Fruit fly (Drosophila melanogaster) whole organism, embryonic: ENCODE results near the gene CG33269.

Experiments used
- ATbp ChIP-seq: fragments of 200-800 bp; sonication (Bioruptor generic); optimal IDR thresholded peaks from 2 replicates; lab custom pipeline; 2017; ENCODE audit warnings: missing biosample characterization, mild to moderate bottlenecking, missing genetic modification characterization, missing genetic modification reagents
- CG10462 ChIP-seq: fragments of 200-800 bp; sonication (Bioruptor generic); optimal IDR thresholded peaks from 2 replicates; lab custom pipeline; 2016; ENCODE audit warnings: missing biosample characterization, missing genetic modification characterization
- CG10543 ChIP-seq: fragments of 200-800 bp; sonication (Bioruptor generic); optimal IDR thresholded peaks from 3 replicates; lab custom pipeline; 2017; ENCODE audit warnings: missing biosample characterization, mild to moderate bottlenecking, missing genetic modification characterization, moderate library complexity
- CG12219 ChIP-seq: fragments of 200-800 bp; sonication (Bioruptor generic); optimal IDR thresholded peaks from 3 replicates; lab custom pipeline; 2018; ENCODE audit warnings: missing biosample characterization, mild to moderate bottlenecking, missing genetic modification characterization
- CG1233 ChIP-seq: fragments of 200-800 bp; sonication (Bioruptor generic); optimal IDR thresholded peaks from 4 replicates; lab custom pipeline; 2018; ENCODE audit warnings: missing biosample characterization, mild to moderate bottlenecking, missing genetic modification characterization
- CG12769 ChIP-seq: fragments of 200-800 bp; sonication (Bioruptor generic); optimal IDR thresholded peaks from 2 replicates; lab custom pipeline; 2019; ENCODE audit warnings: missing biosample characterization, mild to moderate bottlenecking, missing genetic modification characterization, moderate library complexity
- CG13123 ChIP-seq: fragments of 200-800 bp; sonication (Bioruptor generic); optimal IDR thresholded peaks from 2 replicates; lab custom pipeline; 2016; ENCODE audit warnings: missing biosample characterization, missing genetic modification characterization
- CG2120 ChIP-seq: fragments of 200-800 bp; sonication (Bioruptor generic); optimal IDR thresholded peaks from 3 replicates; lab custom pipeline; 2016; ENCODE audit warnings: missing biosample characterization, missing genetic modification characterization
- CG2678 ChIP-seq: fragments of 200-800 bp; sonication (Bioruptor generic); optimal IDR thresholded peaks from 3 replicates; lab custom pipeline; 2019; ENCODE audit warnings: missing biosample characterization, mild to moderate bottlenecking, missing genetic modification characterization, moderate library complexity
- CG2875 ChIP-seq: fragments of 200-800 bp; sonication (Bioruptor generic); optimal IDR thresholded peaks from 2 replicates; lab custom pipeline; 2017; ENCODE audit warnings: missing biosample characterization, mild to moderate bottlenecking, missing genetic modification characterization, missing genetic modification reagents
- CG32532 ChIP-seq: fragments of 200-800 bp; sonication (Bioruptor generic); IDR thresholded peaks from 2 replicates; pipeline ENCODE4 v1.3.6; 2022; ENCODE audit warnings: missing biosample characterization, missing genetic modification characterization
- CG9876 ChIP-seq: fragments of 200-800 bp; sonication (Bioruptor generic); optimal IDR thresholded peaks from 2 replicates; lab custom pipeline; 2016; ENCODE audit warnings: missing biosample characterization, missing genetic modification characterization
- Dfd ChIP-seq, 2 experiments: fragments of >200 bp; optimal IDR thresholded peaks; 2 replicates each; lab custom pipeline; 2017; ENCODE audit warnings: missing biosample characterization in 2 of 2, missing genetic modification characterization in 2 of 2
- HLHmδ ChIP-seq: fragments of 200-800 bp; sonication (Bioruptor generic); optimal IDR thresholded peaks from 2 replicates; lab custom pipeline; 2018; ENCODE audit warnings: missing biosample characterization, mild to moderate bottlenecking, missing genetic modification characterization, moderate library complexity
- Hmr ChIP-seq: fragments of 200-800 bp; sonication (Bioruptor generic); optimal IDR thresholded peaks from 3 replicates; lab custom pipeline; 2017; ENCODE audit warnings: mild to moderate bottlenecking, missing biosample characterization, missing genetic modification reagents, missing genetic modification characterization
- Hr39 ChIP-seq: fragments of >200 bp; optimal IDR thresholded peaks from 2 replicates; lab custom pipeline; 2017
- Jarid2 ChIP-seq: fragments of 200-800 bp; sonication (Bioruptor generic); optimal IDR thresholded peaks from 3 replicates; lab custom pipeline; 2017; ENCODE audit warnings: mild to moderate bottlenecking, missing biosample characterization, missing genetic modification reagents, missing genetic modification characterization
- MESR4 ChIP-seq: fragments of 200-800 bp; sonication (Bioruptor generic); optimal IDR thresholded peaks from 2 replicates; lab custom pipeline; 2018; ENCODE audit warnings: missing biosample characterization, mild to moderate bottlenecking, missing genetic modification characterization, moderate library complexity
- Med ChIP-seq: fragments of 200-800 bp; sonication (Bioruptor generic); peaks from one replicate; lab custom pipeline; 2016; ENCODE audit warnings: missing biosample characterization, missing genetic modification characterization, mild to moderate bottlenecking, inconsistent platforms, moderate library complexity
- Meics ChIP-seq: fragments of 200-800 bp; sonication (Bioruptor generic); optimal IDR thresholded peaks from 2 replicates; lab custom pipeline; 2017; ENCODE audit warnings: missing biosample characterization, mild to moderate bottlenecking, missing genetic modification characterization
- Mes4 ChIP-seq: fragments of 200-800 bp; sonication (Bioruptor generic); optimal IDR thresholded peaks from 2 replicates; lab custom pipeline; 2016; ENCODE audit warnings: missing biosample characterization, missing genetic modification characterization
- Rfx ChIP-seq: fragments of 200-800 bp; sonication (Bioruptor generic); IDR thresholded peaks from 2 replicates; pipeline ENCODE4 v1.3.6; 2022; ENCODE audit warnings: missing biosample characterization, missing genetic modification characterization
- cato ChIP-seq: fragments of 200-800 bp; sonication (Bioruptor generic); optimal IDR thresholded peaks from 2 replicates; lab custom pipeline; 2016; ENCODE audit warnings: missing biosample characterization, missing genetic modification characterization, borderline replicate concordance
- chinmo ChIP-seq: fragments of 200-800 bp; sonication (Bioruptor generic); IDR thresholded peaks from 4 replicates; pipeline ENCODE4 v1.3.6; 2022; ENCODE audit warnings: missing biosample characterization, missing genetic modification characterization; ENCODE audit not compliant: partially characterized antibody
- ci ChIP-seq: fragments of 200-800 bp; sonication (Bioruptor generic); IDR thresholded peaks from 3 replicates; pipeline ENCODE4 v1.3.6; 2022; ENCODE audit warnings: missing biosample characterization, missing genetic modification characterization
- dimm ChIP-seq: fragments of 200-800 bp; sonication (Bioruptor generic); IDR thresholded peaks from 2 replicates; pipeline ENCODE4 v1.3.6; 2022; ENCODE audit warnings: missing biosample characterization, missing genetic modification characterization
- dysf ChIP-seq: fragments of 200-800 bp; sonication (Bioruptor generic); IDR thresholded peaks from 3 replicates; pipeline ENCODE4 v1.3.6; 2022; ENCODE audit warnings: missing biosample characterization, missing genetic modification characterization
- exex ChIP-seq: fragments of 200-800 bp; sonication (Bioruptor generic); optimal IDR thresholded peaks from 4 replicates; lab custom pipeline; 2018; ENCODE audit warnings: missing biosample characterization, mild to moderate bottlenecking, missing genetic modification characterization, moderate library complexity
- gem ChIP-seq: fragments of 200-800 bp; sonication (Bioruptor generic); optimal IDR thresholded peaks from 2 replicates; lab custom pipeline; 2019; ENCODE audit warnings: missing biosample characterization, mild to moderate bottlenecking, missing genetic modification characterization, moderate library complexity
- grau ChIP-seq: fragments of 200-800 bp; optimal IDR thresholded peaks from 3 replicates; lab custom pipeline; 2019; ENCODE audit warnings: missing biosample characterization, mild to moderate bottlenecking, missing genetic modification characterization, moderate library complexity
- hkb ChIP-seq, 2 experiments: fragments of 200-800 bp in 1 of 2; fragments of >200 bp in 1 of 2; sonication (Bioruptor generic) in 1 of 2; IDR thresholded peaks in 1 of 2; optimal IDR thresholded peaks in 1 of 2; 2 replicates each; pipeline versions ENCODE4 v1.3.6 to Lab custom; 2017 to 2022; ENCODE audit warnings: missing biosample characterization in 1 of 2, missing genetic modification characterization in 1 of 2
- sd ChIP-seq: fragments of 200-800 bp; sonication (Bioruptor generic); optimal IDR thresholded peaks from 3 replicates; lab custom pipeline; 2018; ENCODE audit warnings: missing biosample characterization, mild to moderate bottlenecking, missing genetic modification characterization, moderate library complexity
- sens ChIP-seq: fragments of 200-800 bp; sonication (Bioruptor generic); peaks from one replicate; lab custom pipeline; 2016; ENCODE audit warnings: missing biosample characterization, missing genetic modification characterization
- slbo ChIP-seq: fragments of 200-800 bp; sonication (Bioruptor generic); IDR thresholded peaks from 2 replicates; pipeline ENCODE4 v1.3.6; 2022; ENCODE audit warnings: missing biosample characterization, missing genetic modification characterization
- tio ChIP-seq: fragments of 200-800 bp; sonication (Bioruptor generic); optimal IDR thresholded peaks from 2 replicates; lab custom pipeline; 2017; ENCODE audit warnings: missing biosample characterization, missing genetic modification characterization, inconsistent platforms

CG33269 gene

DNA sequence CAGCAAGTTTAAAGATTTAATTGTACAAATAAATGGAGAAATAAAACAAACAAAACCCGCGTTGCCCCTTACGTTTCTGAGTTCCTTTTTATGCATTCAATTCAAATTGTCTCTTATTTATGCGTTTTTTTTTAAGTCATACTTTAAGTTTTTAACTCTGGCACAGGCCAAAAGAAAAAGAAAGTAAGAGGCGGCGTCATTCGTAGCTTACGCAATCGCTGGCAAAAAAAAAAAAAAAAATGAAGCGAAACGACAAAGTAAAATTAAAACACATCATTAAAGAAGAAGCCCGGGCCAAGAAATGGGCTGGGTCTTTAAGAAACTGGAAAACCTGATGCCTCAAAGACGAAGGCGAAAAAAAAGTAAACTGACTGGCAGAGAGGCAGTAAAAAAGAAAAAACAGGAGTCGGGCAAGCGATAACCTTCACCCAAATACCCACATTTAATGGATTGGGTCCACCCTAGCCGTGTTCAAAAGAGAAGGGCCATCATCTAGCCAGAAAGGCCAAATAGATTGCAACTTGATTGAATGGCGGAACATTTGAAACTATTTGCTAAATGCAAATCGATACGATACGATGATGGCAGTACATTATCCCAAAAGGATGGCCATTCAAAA lies 38.2 kb downstream of the CG33269 start (continued):
- TF ChIP-seq CG9876 (GFP tag; lab: Kevin White, UChicago), result no peak
- TF ChIP-seq CG10462 (GFP tag; lab: Kevin White, UChicago), result no peak
- no peak for TF ChIP-seq HLHmδ
- 0 out of 2 replicates have a peak, but pooled peaks have one; percentile 34 for TF ChIP-seq CG32532 (GFP tag; lab: Robert Waterston, UW)
- no peak for TF ChIP-seq Hmr (GFP tag; lab: Kevin White, UChicago)
- no peak for TF ChIP-seq dimm (GFP tag; lab: Robert Waterston, UW)
- TF ChIP-seq Hr39 (lab: Kevin White, UChicago), result no peak
- no peak for TF ChIP-seq CG1233 (GFP tag; lab: Kevin White, UChicago)
- no peak for TF ChIP-seq CG2875 (GFP tag; lab: Kevin White, UChicago)
- TF ChIP-seq hkb (optimal IDR thresholded peaks at IDR 0.05; lab: Kevin White, UChicago), result no peak
- TF ChIP-seq hkb (GFP tag; IDR thresholded peaks at IDR 0.05; lab: Robert Waterston, UW), result 0 out of 2 replicates have a peak, but pooled peaks have one; percentile 20
- no peak for TF ChIP-seq Rfx (GFP tag; lab: Robert Waterston, UW)
- TF ChIP-seq tio (GFP tag; lab: Kevin White, UChicago), result peak; percentile 4
- no peak for TF ChIP-seq ATbp

- TF ChIP-seq Mes4 (GFP tag; lab: Kevin White, UChicago) (no peak), CG2678 (peak; percentile 16), sd (tag; lab: Kevin White, UChicago) (peak; percentile 10), sens (GFP tag; lab: Kevin White, UChicago) (peak; percentile 77), CG12219 (GFP tag; lab: Kevin White, UChicago) (no peak), cato (GFP tag; lab: Kevin White, UChicago) (no peak), Med (GFP tag; lab: Kevin White, UChicago) (peak; percentile 78), grau (peak; percentile 55), CG2120 (GFP tag; lab: Kevin White, UChicago) (peak; percentile 26), chinmo (GFP tag; lab: Robert Waterston, UW) (0 out of 4 replicates have a peak, but pooled peaks have one; percentile 40), Rfx (GFP tag; lab: Robert Waterston, UW) (0 out of 2 replicates have a peak, but pooled peaks have one; percentile 33), CG10543 (GFP tag; lab: Kevin White, UChicago) (no peak), CG12769 (peak; percentile 45), Meics (GFP tag; lab: Kevin White, UChicago) (peak; percentile 3), ci (GFP tag; lab: Robert Waterston, UW) (no peak), hkb (optimal IDR thresholded peaks at IDR 0.05; lab: Kevin White, UChicago) (no peak), hkb (GFP tag; IDR thresholded peaks at IDR 0.05; lab: Robert Waterston, UW) (no peak), Jarid2 (GFP tag; lab: Kevin White, UChicago) (no peak), gem (tag; lab: Kevin White, UChicago) (no peak), CG13123 (GFP tag; lab: Kevin White, UChicago) (no peak), slbo (GFP tag; lab: Robert Waterston, UW) (peak; percentile 23; the same call in 1 of the 2 replicates), MESR4 (GFP tag; lab: Kevin White, UChicago) (no peak), dysf (GFP tag; lab: Robert Waterston, UW) (peak; percentile 37; the same call in 1 of the 3 replicates), exex (tag; lab: Kevin White, UChicago) (no peak)
- TF ChIP-seq, all 482 proteins: peak for 12
Measured at dm6 chr3L:11542948-11543347, 39.0 kb downstream of the CG33269 start.

dm6 chr3L:11542437-11542836 lies 39.6 kb downstream of the CG33269 start:
- no peak for TF ChIP-seq Med (GFP tag; lab: Kevin White, UChicago)
- peak in 1 of 2 experiments; percentile 49 for TF ChIP-seq Dfd (GFP tag; optimal IDR thresholded peaks at IDR 0.05; lab: Kevin White, UChicago)
